Fruit fly (Drosophila melanogaster) whole organism, embryonic: ENCODE measurements around the gene ND-13A.

Experiments used
- Abd-B ChIP-seq: fragments of 200-800 bp; sonication (Bioruptor generic); optimal IDR thresholded peaks from 2 replicates; lab custom pipeline; 2018; ENCODE audit warnings: missing biosample characterization, mild to moderate bottlenecking, missing genetic modification characterization, moderate library complexity
- Antp ChIP-seq: fragments of 200-800 bp; sonication (Bioruptor generic); optimal IDR thresholded peaks from 3 replicates; lab custom pipeline; 2016; ENCODE audit warnings: missing biosample characterization, missing genetic modification characterization
- B-H1 ChIP-seq: fragments of 200-800 bp; sonication (Bioruptor generic); IDR thresholded peaks from 3 replicates; pipeline ENCODE4 v1.3.6; 2022; ENCODE audit warnings: missing biosample characterization, missing genetic modification characterization
- CG10366 ChIP-seq: fragments of 200-800 bp; sonication (Bioruptor generic); IDR thresholded peaks from 2 replicates; pipeline ENCODE4 v1.3.6; 2022; ENCODE audit warnings: missing biosample characterization, missing genetic modification characterization
- CG10462 ChIP-seq: fragments of 200-800 bp; sonication (Bioruptor generic); optimal IDR thresholded peaks from 2 replicates; lab custom pipeline; 2016; ENCODE audit warnings: missing biosample characterization, missing genetic modification characterization
- CG10565 ChIP-seq: fragments of 200-800 bp; sonication (Bioruptor generic); optimal IDR thresholded peaks from 3 replicates; lab custom pipeline; 2016; ENCODE audit warnings: missing biosample characterization, mild to moderate bottlenecking, missing genetic modification characterization
- CG11560 ChIP-seq: fragments of 200-800 bp; sonication (Bioruptor generic); IDR thresholded peaks from 3 replicates; pipeline ENCODE4 v1.3.6; 2022; ENCODE audit warnings: missing biosample characterization, missing genetic modification characterization
- CG12236 ChIP-seq: fragments of 200-800 bp; sonication (Bioruptor generic); optimal IDR thresholded peaks from 2 replicates; lab custom pipeline; 2016; ENCODE audit warnings: missing biosample characterization, missing genetic modification characterization
- CG12744 ChIP-seq: fragments of 200-800 bp; sonication (Bioruptor generic); optimal IDR thresholded peaks from 2 replicates; lab custom pipeline; 2016; ENCODE audit warnings: missing biosample characterization, missing genetic modification characterization
- CG13424 ChIP-seq: fragments of 200-800 bp; sonication (Bioruptor generic); optimal IDR thresholded peaks from 2 replicates; lab custom pipeline; 2019; ENCODE audit warnings: missing biosample characterization, mild to moderate bottlenecking, missing genetic modification characterization, moderate library complexity
- CG1647 ChIP-seq: fragments of 200-800 bp; sonication (Bioruptor generic); optimal IDR thresholded peaks from 3 replicates; lab custom pipeline; 2016; ENCODE audit warnings: missing biosample characterization, missing genetic modification characterization
- CG17361 ChIP-seq: fragments of 200-800 bp; sonication (Bioruptor generic); IDR thresholded peaks from 3 replicates; pipeline ENCODE4 v1.3.6; 2022; ENCODE audit warnings: missing biosample characterization, missing genetic modification characterization
- CG17612 ChIP-seq: fragments of 200-800 bp; sonication (Bioruptor generic); IDR thresholded peaks from 2 replicates; pipeline ENCODE4 v1.3.6; 2022; ENCODE audit warnings: missing biosample characterization, missing genetic modification characterization
- CG18764 ChIP-seq: fragments of 200-800 bp; sonication (Bioruptor generic); optimal IDR thresholded peaks from 3 replicates; lab custom pipeline; 2016; ENCODE audit warnings: missing biosample characterization, missing genetic modification characterization
- CG2889 ChIP-seq: fragments of 200-800 bp; sonication (Bioruptor generic); IDR thresholded peaks from 3 replicates; pipeline ENCODE4 v1.3.6; 2022; ENCODE audit warnings: missing biosample characterization, missing genetic modification characterization
- CG31224 ChIP-seq: fragments of 200-800 bp; sonication (Bioruptor generic); IDR thresholded peaks from 2 replicates; pipeline ENCODE4 v1.3.6; 2022; ENCODE audit warnings: missing biosample characterization, missing genetic modification characterization
- CG34422 ChIP-seq: fragments of 200-800 bp; sonication (Bioruptor generic); IDR thresholded peaks from 3 replicates; pipeline ENCODE4 v1.3.6; 2022; ENCODE audit warnings: missing biosample characterization, missing genetic modification characterization
- CG42726 ChIP-seq: fragments of 200-800 bp; sonication (Bioruptor generic); IDR thresholded peaks from 2 replicates; pipeline ENCODE4 v1.3.6; 2022; ENCODE audit warnings: missing biosample characterization, missing genetic modification characterization; ENCODE audit not compliant: partially characterized antibody
- CG4404 ChIP-seq: fragments of 200-800 bp; sonication (Bioruptor generic); IDR thresholded peaks from 2 replicates; pipeline ENCODE4 v1.3.6; 2022; ENCODE audit warnings: missing biosample characterization, missing genetic modification characterization
- CG4707 ChIP-seq: fragments of 200-800 bp; sonication (Bioruptor generic); optimal IDR thresholded peaks from 2 replicates; lab custom pipeline; 2018; ENCODE audit warnings: missing biosample characterization, mild to moderate bottlenecking, missing genetic modification characterization, moderate library complexity
- CG5245 ChIP-seq: fragments of 200-800 bp; sonication (Bioruptor generic); optimal IDR thresholded peaks from 3 replicates; lab custom pipeline; 2016; ENCODE audit warnings: missing biosample characterization, missing genetic modification characterization
- CG6791 ChIP-seq: fragments of 200-800 bp; sonication (Bioruptor generic); IDR thresholded peaks from 3 replicates; pipeline ENCODE4 v1.3.6; 2022; ENCODE audit warnings: missing biosample characterization, missing genetic modification characterization; ENCODE audit not compliant: partially characterized antibody
- CG7357 ChIP-seq: fragments of 200-800 bp; sonication (Bioruptor generic); IDR thresholded peaks from 3 replicates; pipeline ENCODE4 v1.3.6; 2022; ENCODE audit warnings: missing biosample characterization, missing genetic modification characterization
- CG7839 ChIP-seq: fragments of 200-800 bp; sonication (Bioruptor generic); optimal IDR thresholded peaks from 3 replicates; lab custom pipeline; 2018; ENCODE audit warnings: missing biosample characterization, mild to moderate bottlenecking, missing genetic modification characterization, moderate library complexity
- CG8359 ChIP-seq: fragments of 200-800 bp; sonication (Bioruptor generic); optimal IDR thresholded peaks from 2 replicates; lab custom pipeline; 2017; ENCODE audit warnings: missing biosample characterization, mild to moderate bottlenecking, missing genetic modification characterization, borderline replicate concordance
- CG9609 ChIP-seq: fragments of 200-800 bp; sonication (Bioruptor generic); optimal IDR thresholded peaks from 3 replicates; lab custom pipeline; 2016; ENCODE audit warnings: missing biosample characterization, missing genetic modification characterization
- CHES-1-like ChIP-seq: fragments of 200-800 bp; sonication (Bioruptor generic); optimal IDR thresholded peaks from 2 replicates; lab custom pipeline; 2016; ENCODE audit warnings: missing biosample characterization, missing genetic modification characterization
- Drgx ChIP-seq: fragments of 200-800 bp; sonication (Bioruptor generic); IDR thresholded peaks from 2 replicates; pipeline ENCODE4 v1.3.6; 2022; ENCODE audit warnings: missing biosample characterization, missing genetic modification characterization
- Gug ChIP-seq: fragments of 200-800 bp; sonication (Bioruptor generic); IDR thresholded peaks from 4 replicates; pipeline ENCODE4 v1.3.6; 2022; ENCODE audit warnings: missing biosample characterization, missing genetic modification characterization
- Hr78 ChIP-seq, 2 experiments: fragments of 200-800 bp in 1 of 2; fragments of >200 bp in 1 of 2; sonication (Bioruptor generic) in 1 of 2; optimal IDR thresholded peaks; 2 replicates each; lab custom pipeline; 2017 to 2019; ENCODE audit warnings: missing biosample characterization in 2 of 2, missing genetic modification characterization in 2 of 2, mild to moderate bottlenecking in 1 of 2, moderate library complexity in 1 of 2
- Myb ChIP-seq: fragments of 200-800 bp; sonication (Bioruptor generic); optimal IDR thresholded peaks from 2 replicates; lab custom pipeline; 2016; ENCODE audit warnings: missing biosample characterization, missing genetic modification characterization
- Oli ChIP-seq: fragments of 200-800 bp; sonication (Bioruptor generic); optimal IDR thresholded peaks from 2 replicates; lab custom pipeline; 2018; ENCODE audit warnings: missing biosample characterization, mild to moderate bottlenecking, missing genetic modification characterization, moderate library complexity
- Six4 ChIP-seq: fragments of 200-800 bp; sonication (Bioruptor generic); optimal IDR thresholded peaks from 2 replicates; lab custom pipeline; 2016; ENCODE audit warnings: missing biosample characterization, missing genetic modification characterization
- Tbp ChIP-seq: fragments of >200 bp; optimal IDR thresholded peaks from 2 replicates; lab custom pipeline; 2018; ENCODE audit warnings: missing biosample characterization, missing genetic modification characterization
- Usf ChIP-seq: fragments of 200-800 bp; sonication (Bioruptor generic); optimal IDR thresholded peaks from 2 replicates; lab custom pipeline; 2017; ENCODE audit warnings: missing genotype, missing biosample characterization, missing genetic modification characterization
- chinmo ChIP-seq: fragments of 200-800 bp; sonication (Bioruptor generic); IDR thresholded peaks from 4 replicates; pipeline ENCODE4 v1.3.6; 2022; ENCODE audit warnings: missing biosample characterization, missing genetic modification characterization; ENCODE audit not compliant: partially characterized antibody
- chm ChIP-seq: fragments of 200-800 bp; sonication (Bioruptor generic); IDR thresholded peaks from 2 replicates; pipeline ENCODE4 v1.3.6; 2022; ENCODE audit warnings: missing biosample characterization, missing genetic modification characterization
- disco-r ChIP-seq: fragments of 200-800 bp; sonication (Bioruptor generic); optimal IDR thresholded peaks from 2 replicates; lab custom pipeline; 2016; ENCODE audit warnings: missing biosample characterization, missing genetic modification characterization
- grn ChIP-seq: fragments of 200-800 bp; sonication (Bioruptor generic); optimal IDR thresholded peaks from 3 replicates; lab custom pipeline; 2017; ENCODE audit warnings: missing biosample characterization, missing genetic modification characterization
- gsb-n ChIP-seq: fragments of 200-800 bp; sonication (Bioruptor generic); optimal IDR thresholded peaks from 3 replicates; lab custom pipeline; 2018; ENCODE audit warnings: missing biosample characterization, mild to moderate bottlenecking, missing genetic modification characterization
- lola ChIP-seq, 3 experiments: fragments of >200 bp in 2 of 3; fragments of 200-800 bp in 1 of 3; sonication (Bioruptor generic) in 1 of 3; optimal IDR thresholded peaks; 2 replicates each; lab custom pipeline; 2017 to 2019; ENCODE audit warnings: missing biosample characterization in 3 of 3, missing genetic modification characterization in 3 of 3, mild to moderate bottlenecking in 1 of 3, moderate library complexity in 1 of 3
- maf-S ChIP-seq: fragments of 200-800 bp; sonication (Bioruptor generic); optimal IDR thresholded peaks from 2 replicates; lab custom pipeline; 2016; ENCODE audit warnings: missing biosample characterization, missing genetic modification characterization
- mld ChIP-seq: fragments of 200-800 bp; sonication (Bioruptor generic); IDR thresholded peaks from 3 replicates; pipeline ENCODE4 v1.3.6; 2022; ENCODE audit warnings: missing biosample characterization, missing genetic modification characterization; ENCODE audit not compliant: partially characterized antibody
- pfk ChIP-seq: fragments of 200-800 bp; sonication (Bioruptor generic); optimal IDR thresholded peaks from 2 replicates; lab custom pipeline; 2018; ENCODE audit warnings: missing biosample characterization, mild to moderate bottlenecking, missing genetic modification characterization, moderate library complexity
- pho ChIP-seq: fragments of 200-800 bp; sonication (Bioruptor generic); optimal IDR thresholded peaks from 2 replicates; lab custom pipeline; 2016; ENCODE audit warnings: missing biosample characterization, missing genetic modification characterization
- shn ChIP-seq: fragments of 200-800 bp; sonication (Bioruptor generic); optimal IDR thresholded peaks from 3 replicates; lab custom pipeline; 2016; ENCODE audit warnings: missing biosample characterization, missing genetic modification characterization
- sr ChIP-seq: fragments of 200-800 bp; sonication (Bioruptor generic); IDR thresholded peaks from 3 replicates; pipeline ENCODE4 v1.3.6; 2022; ENCODE audit warnings: missing biosample characterization, missing genetic modification characterization
- ssp ChIP-seq: fragments of 200-800 bp; sonication (Bioruptor generic); IDR thresholded peaks from 2 replicates; pipeline ENCODE4 v1.3.6; 2022; ENCODE audit warnings: missing biosample characterization, missing genetic modification characterization
- wek ChIP-seq: fragments of 200-800 bp; sonication (Bioruptor generic); optimal IDR thresholded peaks from 3 replicates; lab custom pipeline; 2018; ENCODE audit warnings: missing biosample characterization, mild to moderate bottlenecking, missing genetic modification characterization, moderate library complexity

The ND-13A gene

DNA sequence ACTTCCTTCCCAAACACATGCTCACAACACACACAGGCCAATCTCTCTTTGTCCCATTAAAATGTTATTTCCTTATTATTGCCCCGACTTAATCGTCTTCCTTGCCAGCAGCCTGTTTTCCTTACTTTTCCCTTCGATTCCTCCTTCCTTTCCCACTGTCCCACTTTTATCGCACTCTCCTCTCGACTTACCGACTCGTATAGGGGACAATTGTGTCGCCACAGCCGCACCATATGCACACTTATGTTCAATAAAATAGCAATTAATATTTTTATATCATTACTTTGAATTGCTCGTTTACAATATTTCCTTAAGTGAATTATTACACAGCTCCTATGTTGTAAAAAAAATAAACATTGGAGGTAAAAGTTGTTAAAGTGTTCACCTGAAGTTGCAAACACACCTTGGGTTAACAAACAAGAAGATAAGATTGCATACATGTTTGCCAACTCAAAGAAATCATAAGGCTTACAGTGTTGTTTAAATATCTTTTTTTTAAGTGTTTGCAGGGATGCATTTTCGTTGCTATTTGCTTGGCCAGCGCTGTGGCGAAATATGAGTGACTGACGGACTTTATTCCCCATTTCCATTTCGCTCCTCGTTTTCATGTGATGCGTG, 13.1 kb downstream of the ND-13A start (continued):
- TF ChIP-seq CG31224 (GFP tag; lab: Robert Waterston, UW) (no peak), CG10462 (GFP tag; lab: Kevin White, UChicago) (peak; percentile 41), CG10565 (GFP tag; lab: Kevin White, UChicago) (peak; percentile 23), CG17612 (GFP tag; lab: Robert Waterston, UW) (no peak), CG18764 (GFP tag; lab: Kevin White, UChicago) (peak; percentile 38), Gug (GFP tag; lab: Robert Waterston, UW) (peak; percentile 41; the same call in 1 of the 4 replicates), CG12744 (peak; percentile 53), CG42726 (GFP tag; lab: Robert Waterston, UW) (no peak), CG4707 (peak; percentile 61), Drgx (GFP tag; lab: Robert Waterston, UW) (peak; percentile 67), CHES-1-like (peak; percentile 39), ssp (no peak; the same call in 1 of the 2 replicates), pfk (GFP tag; lab: Kevin White, UChicago) (no peak), Antp (GFP tag; lab: Kevin White, UChicago) (peak; percentile 60), CG4404 (GFP tag; lab: Robert Waterston, UW) (no peak), maf-S (GFP tag; lab: Kevin White, UChicago) (peak; percentile 40), CG10366 (GFP tag; lab: Robert Waterston, UW) (peak; percentile 36; the same call in 1 of the 2 replicates), lola (GFP tag; optimal IDR thresholded peaks at IDR 0.05; lab: Kevin White, UChicago) (peak in 1 of 3 experiments; percentile 67), CG34422 (GFP tag; lab: Robert Waterston, UW) (peak; percentile 49; the same call in 1 of the 3 replicates), CG8359 (peak; percentile 72), chm (GFP tag; lab: Robert Waterston, UW) (no peak), CG1647 (GFP tag; lab: Kevin White, UChicago) (peak; percentile 82), CG9609 (GFP tag; lab: Kevin White, UChicago) (peak; percentile 57), mld (GFP tag; lab: Robert Waterston, UW) (no peak), CG5245 (GFP tag; lab: Kevin White, UChicago) (peak; percentile 69), CG12236 (GFP tag; lab: Kevin White, UChicago) (peak; percentile 63), CG7839 (peak; percentile 89), CG11560 (tag; lab: Robert Waterston, UW) (no peak), Myb (peak; percentile 41), CG17361 (GFP tag; lab: Robert Waterston, UW) (peak; percentile 89), Abd-B (peak; percentile 61), Tbp (GFP tag; lab: Kevin White, UChicago) (no peak), Oli (peak; percentile 85), gsb-n (tag; lab: Kevin White, UChicago) (peak; percentile 72), wek (GFP tag; lab: Kevin White, UChicago) (peak; percentile 59), grn (GFP tag; lab: Kevin White, UChicago) (no peak), disco-r (GFP tag; lab: Kevin White, UChicago) (peak; percentile 23), CG2889 (GFP tag; lab: Robert Waterston, UW) (0 out of 3 replicates have a peak, but pooled peaks have one; percentile 17), B-H1 (GFP tag; lab: Robert Waterston, UW) (peak; percentile 37; the same call in 2 of the 3 replicates), CG13424 (tag; lab: Kevin White, UChicago) (peak; percentile 80), sr (no peak), Hr78 (GFP tag; optimal IDR thresholded peaks at IDR 0.05; lab: Kevin White, UChicago) (peak in 1 of 2 experiments; percentile 63), Six4 (GFP tag; lab: Kevin White, UChicago) (peak; percentile 66), pho (GFP tag; lab: Kevin White, UChicago) (peak; percentile 24), Usf (GFP tag; lab: Kevin White, UChicago) (peak; percentile 39), CG7357 (GFP tag; lab: Robert Waterston, UW) (peak; percentile 23; the same call in 1 of the 3 replicates), shn (GFP tag; lab: Kevin White, UChicago) (peak; percentile 51), chinmo (GFP tag; lab: Robert Waterston, UW) (no peak), CG6791 (GFP tag; lab: Robert Waterston, UW) (no peak)
